Worm (Caenorhabditis elegans) whole organism, L1 larva: Measurements from ENCODE around the gene pygl-1.

Experiments
- C04F5.9 ChIP-seq: sonication (generic microtip); optimal IDR thresholded peaks from 2 replicates; lab custom pipeline; 2016; ENCODE audit warnings: missing genetic modification characterization, missing compliant biosample characterization
- C34B4.2 ChIP-seq: sonication (generic microtip); optimal IDR thresholded peaks from 2 replicates; lab custom pipeline; 2017; ENCODE audit warnings: mild to moderate bottlenecking, missing genetic modification characterization, missing compliant biosample characterization
- F16B12.6 ChIP-seq: fragments of 150-350 bp; optimal IDR thresholded peaks from 2 replicates; lab custom pipeline; 2014; ENCODE audit warnings: missing biosample characterization, missing genetic modification characterization
- alr-1 ChIP-seq: fragments of 200-800 bp; sonication (Bioruptor generic); optimal IDR thresholded peaks from 2 replicates; lab custom pipeline; 2018; ENCODE audit warnings: borderline replicate concordance, mild to moderate bottlenecking, missing genetic modification characterization, missing compliant biosample characterization
- aly-2 ChIP-seq: fragments of 150-350 bp; optimal IDR thresholded peaks from 2 replicates; lab custom pipeline; 2014; ENCODE audit warnings: missing biosample characterization, missing genetic modification characterization
- ama-1 ChIP-seq: fragments of 150-350 bp; optimal IDR thresholded peaks from 2 replicates; lab custom pipeline; 2014
- blmp-1 ChIP-seq: fragments of 150-350 bp; optimal IDR thresholded peaks from 2 replicates; lab custom pipeline; 2014; ENCODE audit warnings: missing biosample characterization, missing genetic modification characterization
- ceh-8 ChIP-seq: fragments of 200-800 bp; sonication (Bioruptor generic); optimal IDR thresholded peaks from 2 replicates; lab custom pipeline; 2018; ENCODE audit warnings: mild to moderate bottlenecking, missing genetic modification characterization, moderate library complexity, missing compliant biosample characterization
- ceh-82 ChIP-seq, 3 experiments: fragments of 150-350 bp in 1 of 3; sonication (generic microtip) in 2 of 3; optimal IDR thresholded peaks; 2 replicates each; lab custom pipeline; 2014 to 2017; ENCODE audit warnings: missing biosample characterization in 3 of 3, missing genetic modification characterization in 3 of 3
- ceh-90 ChIP-seq: sonication (generic microtip); optimal IDR thresholded peaks from 2 replicates; lab custom pipeline; 2016; ENCODE audit warnings: missing genetic modification characterization, missing compliant biosample characterization
- dpl-1 ChIP-seq, 3 experiments: fragments of 150-350 bp in 2 of 3; sonication (generic microtip) in 1 of 3; optimal IDR thresholded peaks; 2 replicates each; lab custom pipeline; 2014 to 2017; ENCODE audit warnings: missing biosample characterization in 3 of 3, missing genetic modification characterization in 3 of 3, missing genetic modification reagents in 3 of 3
- dsc-1 ChIP-seq: sonication (generic microtip); optimal IDR thresholded peaks from 2 replicates; lab custom pipeline; 2016; ENCODE audit warnings: mild to moderate bottlenecking, missing genetic modification characterization, missing compliant biosample characterization
- efl-1 ChIP-seq, 4 experiments: fragments of 150-350 bp; optimal IDR thresholded peaks in 3 of 4; peaks in 1 of 4; 1 replicate in 1 of 4; 2 replicates in 3 of 4; lab custom pipeline; 2014; ENCODE audit warnings: missing biosample characterization in 2 of 4, missing genetic modification characterization in 2 of 4, missing genetic modification reagents in 2 of 4
- efl-3 ChIP-seq: fragments of 200-800 bp; sonication (Bioruptor generic); optimal IDR thresholded peaks from 2 replicates; lab custom pipeline; 2018; ENCODE audit warnings: mild to moderate bottlenecking, missing genetic modification characterization, missing compliant biosample characterization
- egl-13 ChIP-seq: sonication (generic microtip); optimal IDR thresholded peaks from 2 replicates; lab custom pipeline; 2016; ENCODE audit warnings: missing genotype, missing genetic modification reagents, missing genetic modification characterization, missing compliant biosample characterization
- egl-27 ChIP-seq, 2 experiments: fragments of 150-350 bp in 1 of 2; sonication (generic microtip); optimal IDR thresholded peaks; 3 replicates each; lab custom pipeline; 2017 to 2018; ENCODE audit warnings: missing biosample characterization in 2 of 2, missing genetic modification characterization in 2 of 2, missing genetic modification reagents in 2 of 2
- elt-2 ChIP-seq: sonication (generic microtip); optimal IDR thresholded peaks from 2 replicates; lab custom pipeline; 2016; ENCODE audit warnings: missing genetic modification characterization, mild to moderate bottlenecking, inconsistent platforms, missing compliant biosample characterization, missing genetic modification reagents
- elt-3 ChIP-seq, 6 experiments: fragments of 150-350 bp in 1 of 6; sonication (generic microtip); optimal IDR thresholded peaks; 2 replicates each; lab custom pipeline; 2017 to 2018; ENCODE audit warnings: missing biosample characterization in 6 of 6, missing genetic modification characterization in 6 of 6, inconsistent platforms in 1 of 6
- fkh-10 ChIP-seq: sonication (generic microtip); optimal IDR thresholded peaks from 2 replicates; lab custom pipeline; 2017; ENCODE audit warnings: missing biosample characterization, missing genetic modification reagents, missing genetic modification characterization
- fkh-4 ChIP-seq: sonication (generic microtip); optimal IDR thresholded peaks from 2 replicates; lab custom pipeline; 2016; ENCODE audit warnings: missing compliant biosample characterization, missing genetic modification characterization, borderline replicate concordance
- fkh-8 ChIP-seq: sonication (generic microtip); optimal IDR thresholded peaks from 2 replicates; lab custom pipeline; 2016; ENCODE audit warnings: mild to moderate bottlenecking, missing genetic modification characterization, missing compliant biosample characterization
- hlh-17 ChIP-seq: fragments of 200-800 bp; sonication (Bioruptor generic); optimal IDR thresholded peaks from 2 replicates; lab custom pipeline; 2018; ENCODE audit warnings: missing genetic modification characterization, mild to moderate bottlenecking, missing compliant biosample characterization, moderate library complexity, borderline replicate concordance
- irx-1 ChIP-seq: sonication (generic microtip); optimal IDR thresholded peaks from 2 replicates; lab custom pipeline; 2016; ENCODE audit warnings: missing genetic modification characterization, missing compliant biosample characterization
- isw-1 ChIP-seq: fragments of 200-800 bp; sonication (Bioruptor generic); IDR thresholded peaks from 2 replicates; pipeline ENCODE4 v1.3.6; 2022; ENCODE audit warnings: missing genetic modification characterization, missing compliant biosample characterization
- lin-15B ChIP-seq: fragments of 150-350 bp; sonication (generic microtip); optimal IDR thresholded peaks from 3 replicates; lab custom pipeline; 2014; ENCODE audit warnings: missing biosample characterization, missing genetic modification characterization
- lin-35 ChIP-seq, 2 experiments: fragments of 150-350 bp; optimal IDR thresholded peaks; 2 replicates each; lab custom pipeline; 2014; ENCODE audit warnings: missing biosample characterization in 2 of 2, missing genetic modification characterization in 2 of 2, missing genetic modification reagents in 2 of 2
- lin-39 ChIP-seq: fragments of 150-350 bp; optimal IDR thresholded peaks from 2 replicates; lab custom pipeline; 2014; ENCODE audit warnings: missing biosample characterization, missing genetic modification reagents, missing genetic modification characterization
- lsy-2 ChIP-seq, 2 experiments: fragments of 150-350 bp; optimal IDR thresholded peaks; 2 replicates each; lab custom pipeline; 2014; ENCODE audit warnings: missing biosample characterization in 2 of 2, missing genetic modification characterization in 2 of 2
- mdl-1 ChIP-seq, 2 experiments: fragments of 150-350 bp; optimal IDR thresholded peaks; 2 replicates each; lab custom pipeline; 2014 to 2017; ENCODE audit warnings: missing biosample characterization in 2 of 2, missing genetic modification characterization in 2 of 2, inconsistent platforms in 1 of 2
- mep-1 ChIP-seq: fragments of 150-350 bp; optimal IDR thresholded peaks from 2 replicates; lab custom pipeline; 2014; ENCODE audit warnings: missing biosample characterization, missing genetic modification characterization
- nhr-12 ChIP-seq: sonication (generic microtip); optimal IDR thresholded peaks from 2 replicates; lab custom pipeline; 2017; ENCODE audit warnings: missing biosample characterization, missing genetic modification characterization
- nhr-19 ChIP-seq: fragments of 200-800 bp; sonication (Bioruptor generic); conservative IDR thresholded peaks from 2 replicates; pipeline ENCODE4 v1.3.6; 2022; ENCODE audit warnings: missing genetic modification characterization, missing compliant biosample characterization
- nhr-20 ChIP-seq: sonication (generic microtip); optimal IDR thresholded peaks from 2 replicates; lab custom pipeline; 2016; ENCODE audit warnings: mild to moderate bottlenecking, missing genetic modification characterization, missing compliant biosample characterization
- nhr-28 ChIP-seq: fragments of 150-350 bp; optimal IDR thresholded peaks from 2 replicates; lab custom pipeline; 2014; ENCODE audit warnings: missing biosample characterization, missing genetic modification characterization
- nhr-47 ChIP-seq: sonication (generic microtip); optimal IDR thresholded peaks from 2 replicates; lab custom pipeline; 2016; ENCODE audit warnings: mild to moderate bottlenecking, missing genetic modification characterization, moderate library complexity, missing compliant biosample characterization
- nhr-76 ChIP-seq: sonication (generic microtip); optimal IDR thresholded peaks from 2 replicates; lab custom pipeline; 2017; ENCODE audit warnings: missing biosample characterization, missing genetic modification characterization
- nhr-77 ChIP-seq: fragments of 150-350 bp; optimal IDR thresholded peaks from 2 replicates; lab custom pipeline; 2014; ENCODE audit warnings: missing biosample characterization, missing genetic modification characterization
- nhr-85 ChIP-seq: sonication (generic microtip); peaks from one replicate; lab custom pipeline; 2016; ENCODE audit warnings: missing genetic modification characterization, inconsistent platforms, missing compliant biosample characterization
- nhr-90 ChIP-seq: sonication (generic microtip); optimal IDR thresholded peaks from 2 replicates; lab custom pipeline; 2016; ENCODE audit warnings: mild to moderate bottlenecking, missing genetic modification characterization, missing compliant biosample characterization; ENCODE audit not compliant: poor library complexity
- sox-4 ChIP-seq: sonication (generic microtip); optimal IDR thresholded peaks from 2 replicates; lab custom pipeline; 2016; ENCODE audit warnings: missing genetic modification characterization, missing compliant biosample characterization
- sptf-1 ChIP-seq: fragments of 150-350 bp; optimal IDR thresholded peaks from 2 replicates; lab custom pipeline; 2014; ENCODE audit warnings: missing biosample characterization, missing genetic modification characterization
- sup-37 ChIP-seq: fragments of 200-800 bp; sonication (Bioruptor generic); optimal IDR thresholded peaks from 2 replicates; lab custom pipeline; 2018; ENCODE audit warnings: mild to moderate bottlenecking, missing genetic modification characterization, missing compliant biosample characterization
- swsn-7 ChIP-seq: sonication (generic microtip); optimal IDR thresholded peaks from 2 replicates; lab custom pipeline; 2016; ENCODE audit warnings: missing genetic modification characterization, missing compliant biosample characterization
- tbx-2 ChIP-seq: sonication (generic microtip); optimal IDR thresholded peaks from 2 replicates; lab custom pipeline; 2016; ENCODE audit warnings: missing genetic modification characterization, missing compliant biosample characterization
- unc-130 ChIP-seq: fragments of 150-350 bp; optimal IDR thresholded peaks from 2 replicates; lab custom pipeline; 2017; ENCODE audit warnings: missing biosample characterization, missing genetic modification characterization, inconsistent platforms
- unc-86 ChIP-seq: sonication (generic microtip); optimal IDR thresholded peaks from 2 replicates; lab custom pipeline; 2016; ENCODE audit warnings: missing genetic modification characterization, missing compliant biosample characterization
- vab-15 ChIP-seq: sonication (generic microtip); optimal IDR thresholded peaks from 2 replicates; lab custom pipeline; 2017; ENCODE audit warnings: missing genotype, mild to moderate bottlenecking, missing genetic modification characterization, missing compliant biosample characterization
- zag-1 ChIP-seq: fragments of 150-350 bp; optimal IDR thresholded peaks from 2 replicates; lab custom pipeline; 2014; ENCODE audit warnings: missing biosample characterization, missing genetic modification characterization
- zip-4 ChIP-seq: fragments of 200-800 bp; sonication (Bioruptor generic); optimal IDR thresholded peaks from 2 replicates; lab custom pipeline; 2018; ENCODE audit warnings: mild to moderate bottlenecking, missing genetic modification characterization, moderate library complexity, missing compliant biosample characterization
- ztf-11 ChIP-seq, 2 experiments: sonication (generic microtip); optimal IDR thresholded peaks; 2 replicates each; lab custom pipeline; 2016 to 2017; ENCODE audit warnings: missing genetic modification characterization in 2 of 2, missing biosample characterization in 1 of 2, missing compliant biosample characterization in 1 of 2

The pygl-1 gene

ce11 chrV:3606391-3606790, 27.6 kb downstream of the pygl-1 start:
- TF ChIP-seq swsn-7 (tag; lab: Kevin White, UChicago): no peak
- TF ChIP-seq lsy-2 (tag; optimal IDR thresholded peaks at IDR 0.05; lab: Kevin White, UChicago): peak in 1 of 2 experiments; percentile 11
- TF ChIP-seq mdl-1 (tag; optimal IDR thresholded peaks at IDR 0.05; lab: Kevin White, UChicago): peak in 1 of 2 experiments; percentile 52
- no peak for TF ChIP-seq zag-1 (tag; lab: Kevin White, UChicago)
- TF ChIP-seq elt-3 (tag; optimal IDR thresholded peaks at IDR 0.05; lab: Kevin White, UChicago): peak in 3 of 6 experiments; percentile 49 to 94 (median 67)
- peak; percentile 2 for TF ChIP-seq nhr-90 (tag; lab: Kevin White, UChicago)
- TF ChIP-seq lin-35 (GFP tag; optimal IDR thresholded peaks at IDR 0.05; lab: Kevin White, UChicago): peak in 1 of 2 experiments; percentile 25
- TF ChIP-seq nhr-85 (tag; lab: Kevin White, UChicago): peak; percentile 21
- TF ChIP-seq nhr-19: peak; percentile 40
- TF ChIP-seq zip-4 (GFP tag; lab: Kevin White, UChicago): no peak
- TF ChIP-seq nhr-20 (tag; lab: Kevin White, UChicago): peak; percentile 67
- no peak for TF ChIP-seq C34B4.2 (tag; lab: Kevin White, UChicago)
- TF ChIP-seq fkh-10 (GFP tag; lab: Kevin White, UChicago): no peak
- peak; percentile 39 for TF ChIP-seq unc-130
- peak; percentile 68 for TF ChIP-seq blmp-1 (tag; lab: Kevin White, UChicago)

ce11 chrV:3610709-3611108, 31.9 kb downstream of the pygl-1 start:
- TF ChIP-seq nhr-76 (no peak), fkh-8 (tag; lab: Kevin White, UChicago) (no peak), lin-39 (tag; lab: Kevin White, UChicago) (no peak), lin-35 (GFP tag; optimal IDR thresholded peaks at IDR 0.05; lab: Kevin White, UChicago) (no peak), sup-37 (GFP tag; lab: Kevin White, UChicago) (no peak), irx-1 (no peak), nhr-12 (no peak), dpl-1 (GFP tag; optimal IDR thresholded peaks at IDR 0.05; lab: Kevin White, UChicago) (peak in 1 of 3 experiments; percentile 15), efl-1 (optimal IDR thresholded peaks at IDR 0.05; lab: Kevin White, UChicago) (no peak), efl-1 (GFP tag; optimal IDR thresholded peaks at IDR 0.05 in 1 of 2; lab: Kevin White, UChicago) (no peak), F16B12.6 (no peak), nhr-19 (no peak), nhr-28 (tag; lab: Kevin White, UChicago) (no peak), ceh-8 (no peak), lin-15B (tag; lab: Kevin White, UChicago) (no peak), ceh-90 (no peak), elt-2 (tag; lab: Kevin White, UChicago) (no peak), sox-4 (no peak), ceh-82 (tag; optimal IDR thresholded peaks at IDR 0.05; lab: Kevin White, UChicago) (no peak), tbx-2 (tag; lab: Kevin White, UChicago) (peak; percentile 2), vab-15 (no peak), isw-1 (GFP tag; lab: Robert Waterston, UW) (no peak), nhr-47 (tag; lab: Kevin White, UChicago) (no peak), nhr-20 (tag; lab: Kevin White, UChicago) (peak; percentile 77), egl-27 (tag; optimal IDR thresholded peaks at IDR 0.05; lab: Kevin White, UChicago) (no peak), alr-1 (no peak), ztf-11 (tag; optimal IDR thresholded peaks at IDR 0.05; lab: Kevin White, UChicago) (no peak), egl-13 (tag; lab: Kevin White, UChicago) (no peak), unc-86 (tag; lab: Kevin White, UChicago) (no peak), dsc-1 (no peak), C04F5.9 (no peak), hlh-17 (GFP tag; lab: Kevin White, UChicago) (no peak), mep-1 (tag; lab: Kevin White, UChicago) (no peak), aly-2 (tag; lab: Kevin White, UChicago) (no peak), ama-1 (lab: Kevin White, UChicago) (no peak), nhr-90 (tag; lab: Kevin White, UChicago) (no peak), efl-3 (no peak), nhr-77 (no peak), fkh-4 (tag; lab: Kevin White, UChicago) (no peak), sptf-1 (tag; lab: Kevin White, UChicago) (no peak)
